Fruit fly (Drosophila melanogaster) whole organism, pupa: Measurements from ENCODE around the gene Fic.

ENCODE experiments used
- CG12605 ChIP-seq: fragments of 200-800 bp; sonication (Bioruptor generic); IDR thresholded peaks from 2 replicates; pipeline ENCODE4 v1.3.6; 2022; ENCODE audit warnings: missing biosample characterization, missing genetic modification characterization
- CG8301 ChIP-seq: fragments of 200-800 bp; sonication (Bioruptor generic); optimal IDR thresholded peaks from 2 replicates; lab custom pipeline; 2018; ENCODE audit warnings: missing biosample characterization, mild to moderate bottlenecking, missing genetic modification characterization

dm6 chr2L:6457583-6457982 lies 33.4 kb downstream of the Fic start:
- TF ChIP-seq CG8301 (tag; lab: Kevin White, UChicago), result no peak
- TF ChIP-seq CG12605 (GFP tag; lab: Robert Waterston, UW), result no peak
